Fruit fly (Drosophila melanogaster) whole organism, embryonic: Measurements from ENCODE around the gene Moe.

Experiments used
- Adf1 ChIP-seq: fragments of 200-800 bp; sonication (Bioruptor generic); IDR thresholded peaks from 2 replicates; pipeline ENCODE4 v1.3.6; 2022; ENCODE audit warnings: missing biosample characterization, missing genetic modification characterization
- Antp ChIP-seq: fragments of 200-800 bp; sonication (Bioruptor generic); optimal IDR thresholded peaks from 3 replicates; lab custom pipeline; 2016; ENCODE audit warnings: missing biosample characterization, missing genetic modification characterization
- CG10321 ChIP-seq: fragments of 200-800 bp; sonication (Bioruptor generic); IDR thresholded peaks from 2 replicates; pipeline ENCODE4 v1.3.6; 2022; ENCODE audit warnings: missing biosample characterization, missing genetic modification characterization
- CG10565 ChIP-seq: fragments of 200-800 bp; sonication (Bioruptor generic); optimal IDR thresholded peaks from 3 replicates; lab custom pipeline; 2016; ENCODE audit warnings: missing biosample characterization, mild to moderate bottlenecking, missing genetic modification characterization
- CG11398 ChIP-seq: fragments of 200-800 bp; sonication (Bioruptor generic); optimal IDR thresholded peaks from 2 replicates; lab custom pipeline; 2016; ENCODE audit warnings: missing biosample characterization, missing genetic modification characterization
- CG12071 ChIP-seq: fragments of 200-800 bp; sonication (Bioruptor generic); optimal IDR thresholded peaks from 3 replicates; lab custom pipeline; 2018; ENCODE audit warnings: missing biosample characterization, mild to moderate bottlenecking, missing genetic modification characterization
- CG12219 ChIP-seq: fragments of 200-800 bp; sonication (Bioruptor generic); optimal IDR thresholded peaks from 3 replicates; lab custom pipeline; 2018; ENCODE audit warnings: missing biosample characterization, mild to moderate bottlenecking, missing genetic modification characterization
- CG14014 ChIP-seq: fragments of 200-800 bp; sonication (Bioruptor generic); IDR thresholded peaks from 2 replicates; pipeline ENCODE4 v1.3.6; 2022; ENCODE audit warnings: missing biosample characterization, missing genetic modification characterization
- CG15514 ChIP-seq: fragments of 200-800 bp; sonication (Bioruptor generic); optimal IDR thresholded peaks from 3 replicates; lab custom pipeline; 2017; ENCODE audit warnings: missing biosample characterization, missing genetic modification characterization, mild to moderate bottlenecking, moderate library complexity, missing genetic modification reagents
- CG1647 ChIP-seq: fragments of 200-800 bp; sonication (Bioruptor generic); optimal IDR thresholded peaks from 3 replicates; lab custom pipeline; 2016; ENCODE audit warnings: missing biosample characterization, missing genetic modification characterization
- CG17385 ChIP-seq: fragments of 200-800 bp; sonication (Bioruptor generic); optimal IDR thresholded peaks from 3 replicates; lab custom pipeline; 2018; ENCODE audit warnings: missing biosample characterization, mild to moderate bottlenecking, missing genetic modification characterization
- CG18599 ChIP-seq: fragments of 200-800 bp; sonication (Bioruptor generic); optimal IDR thresholded peaks from 3 replicates; lab custom pipeline; 2017; ENCODE audit warnings: missing biosample characterization, missing genetic modification characterization, mild to moderate bottlenecking, moderate library complexity, missing genetic modification reagents
- CG32532 ChIP-seq: fragments of 200-800 bp; sonication (Bioruptor generic); IDR thresholded peaks from 2 replicates; pipeline ENCODE4 v1.3.6; 2022; ENCODE audit warnings: missing biosample characterization, missing genetic modification characterization
- CG34224 ChIP-seq: fragments of 200-800 bp; sonication (Bioruptor generic); IDR thresholded peaks from 3 replicates; pipeline ENCODE4 v1.3.6; 2022; ENCODE audit warnings: missing biosample characterization, missing genetic modification characterization; ENCODE audit not compliant: partially characterized antibody
- CG3847 ChIP-seq: fragments of 200-800 bp; sonication (Bioruptor generic); IDR thresholded peaks from 2 replicates; pipeline ENCODE4 v1.3.6; 2022; ENCODE audit warnings: missing biosample characterization, missing genetic modification characterization
- CG3995 ChIP-seq: fragments of 200-800 bp; sonication (Bioruptor generic); optimal IDR thresholded peaks from 3 replicates; lab custom pipeline; 2016; ENCODE audit warnings: missing biosample characterization, missing genetic modification characterization
- CG4820 ChIP-seq: fragments of 200-800 bp; sonication (Bioruptor generic); optimal IDR thresholded peaks from 3 replicates; lab custom pipeline; 2016; ENCODE audit warnings: missing biosample characterization, missing genetic modification characterization
- CG6272 ChIP-seq: fragments of 200-800 bp; sonication (Bioruptor generic); IDR thresholded peaks from 2 replicates; pipeline ENCODE4 v1.3.6; 2022; ENCODE audit warnings: missing biosample characterization, missing genetic modification characterization
- CG6689 ChIP-seq: fragments of 200-800 bp; sonication (Bioruptor generic); IDR thresholded peaks from 2 replicates; pipeline ENCODE4 v1.3.6; 2022; ENCODE audit warnings: missing biosample characterization, missing genetic modification characterization
- CG9797 ChIP-seq: fragments of 200-800 bp; sonication (Bioruptor generic); optimal IDR thresholded peaks from 3 replicates; lab custom pipeline; 2018; ENCODE audit warnings: missing biosample characterization, mild to moderate bottlenecking, missing genetic modification characterization
- Camta ChIP-seq: fragments of 200-800 bp; sonication (Bioruptor generic); optimal IDR thresholded peaks from 2 replicates; lab custom pipeline; 2016; ENCODE audit warnings: missing biosample characterization, missing genetic modification characterization
- Dref ChIP-seq: fragments of 200-800 bp; sonication (Bioruptor generic); IDR thresholded peaks from 2 replicates; pipeline ENCODE4 v1.3.6; 2022; ENCODE audit warnings: missing biosample characterization, missing genetic modification characterization
- Drgx ChIP-seq: fragments of 200-800 bp; sonication (Bioruptor generic); IDR thresholded peaks from 2 replicates; pipeline ENCODE4 v1.3.6; 2022; ENCODE audit warnings: missing biosample characterization, missing genetic modification characterization
- E2f2 ChIP-seq: fragments of 200-800 bp; sonication (Bioruptor generic); IDR thresholded peaks from 2 replicates; pipeline ENCODE4 v1.3.6; 2022; ENCODE audit warnings: missing biosample characterization, missing genetic modification characterization
- Elba2 ChIP-seq: fragments of 200-800 bp; sonication (Bioruptor generic); optimal IDR thresholded peaks from 3 replicates; lab custom pipeline; 2016; ENCODE audit warnings: missing biosample characterization, missing genetic modification characterization
- Hand ChIP-seq: fragments of 200-800 bp; sonication (Bioruptor generic); optimal IDR thresholded peaks from 2 replicates; lab custom pipeline; 2017; ENCODE audit warnings: mild to moderate bottlenecking, missing biosample characterization, missing genetic modification reagents, missing genetic modification characterization
- HmgD ChIP-seq: fragments of 200-800 bp; sonication (Bioruptor generic); optimal IDR thresholded peaks from 3 replicates; lab custom pipeline; 2016; ENCODE audit warnings: missing biosample characterization, missing genetic modification characterization
- MBD-R2 ChIP-seq: fragments of 200-800 bp; sonication (Bioruptor generic); IDR thresholded peaks from 2 replicates; pipeline ENCODE4 v1.3.6; 2022; ENCODE audit warnings: missing biosample characterization, missing genetic modification characterization
- Mrtf ChIP-seq: fragments of 200-800 bp; sonication (Bioruptor generic); IDR thresholded peaks from 3 replicates; pipeline ENCODE4 v1.3.6; 2022; ENCODE audit warnings: missing biosample characterization, missing genetic modification characterization
- NfI ChIP-seq: fragments of 200-800 bp; sonication (Bioruptor generic); optimal IDR thresholded peaks from 3 replicates; lab custom pipeline; 2018; ENCODE audit warnings: missing biosample characterization, mild to moderate bottlenecking, missing genetic modification characterization, moderate library complexity
- Oaz ChIP-seq: fragments of 200-800 bp; sonication (Bioruptor generic); IDR thresholded peaks from 2 replicates; pipeline ENCODE4 v1.3.6; 2022; ENCODE audit warnings: missing biosample characterization, missing genetic modification characterization
- Ravus ChIP-seq: fragments of 200-800 bp; sonication (Bioruptor generic); IDR thresholded peaks from 2 replicates; pipeline ENCODE4 v1.3.6; 2022; ENCODE audit warnings: missing biosample characterization, missing genetic modification characterization
- Sry-δ ChIP-seq: fragments of 200-800 bp; sonication (Bioruptor generic); optimal IDR thresholded peaks from 2 replicates; lab custom pipeline; 2016; ENCODE audit warnings: missing biosample characterization, missing genetic modification characterization
- Tbp ChIP-seq: fragments of >200 bp; optimal IDR thresholded peaks from 2 replicates; lab custom pipeline; 2018; ENCODE audit warnings: missing biosample characterization, missing genetic modification characterization
- ac ChIP-seq: fragments of 200-800 bp; sonication (Bioruptor generic); optimal IDR thresholded peaks from 3 replicates; lab custom pipeline; 2017; ENCODE audit warnings: missing biosample characterization, mild to moderate bottlenecking, missing genetic modification characterization
- bowl ChIP-seq: fragments of 200-800 bp; sonication (Bioruptor generic); IDR thresholded peaks from 2 replicates; pipeline ENCODE4 v1.3.6; 2022; ENCODE audit warnings: missing biosample characterization, missing genetic modification characterization
- crol ChIP-seq: fragments of 200-800 bp; sonication (Bioruptor generic); IDR thresholded peaks from 2 replicates; pipeline ENCODE4 v1.3.6; 2022; ENCODE audit warnings: missing biosample characterization, missing genetic modification characterization
- da ChIP-seq: fragments of 200-800 bp; sonication (Bioruptor generic); optimal IDR thresholded peaks from 2 replicates; lab custom pipeline; 2016; ENCODE audit warnings: missing biosample characterization, missing genetic modification characterization
- dimm ChIP-seq: fragments of 200-800 bp; sonication (Bioruptor generic); IDR thresholded peaks from 2 replicates; pipeline ENCODE4 v1.3.6; 2022; ENCODE audit warnings: missing biosample characterization, missing genetic modification characterization
- emc ChIP-seq: fragments of 200-800 bp; sonication (Bioruptor generic); optimal IDR thresholded peaks from 2 replicates; lab custom pipeline; 2016; ENCODE audit warnings: missing biosample characterization, missing genetic modification characterization
- grau ChIP-seq: fragments of 200-800 bp; optimal IDR thresholded peaks from 3 replicates; lab custom pipeline; 2019; ENCODE audit warnings: missing biosample characterization, mild to moderate bottlenecking, missing genetic modification characterization, moderate library complexity
- jing ChIP-seq: fragments of 200-800 bp; sonication (Bioruptor generic); optimal IDR thresholded peaks from 2 replicates; lab custom pipeline; 2018; ENCODE audit warnings: missing biosample characterization, mild to moderate bottlenecking, missing genetic modification characterization
- kah ChIP-seq: fragments of 200-800 bp; sonication (Bioruptor generic); optimal IDR thresholded peaks from 2 replicates; lab custom pipeline; 2018; ENCODE audit warnings: missing biosample characterization, mild to moderate bottlenecking, missing genetic modification characterization
- lilli ChIP-seq: fragments of 200-800 bp; sonication (Bioruptor generic); optimal IDR thresholded peaks from 3 replicates; lab custom pipeline; 2016; ENCODE audit warnings: missing biosample characterization, missing genetic modification characterization
- p53 ChIP-seq: fragments of 200-800 bp; sonication (Bioruptor generic); optimal IDR thresholded peaks from 2 replicates; lab custom pipeline; 2016; ENCODE audit warnings: missing biosample characterization, missing genetic modification characterization
- pan ChIP-seq, 4 experiments: fragments of >200 bp in 3 of 4; fragments of 200-800 bp in 1 of 4; sonication (Bioruptor generic) in 1 of 4; optimal IDR thresholded peaks in 3 of 4; IDR thresholded peaks in 1 of 4; 2 replicates each; pipeline versions ENCODE4 v1.3.6 to Lab custom; 2017 to 2022; ENCODE audit warnings: missing biosample characterization in 2 of 4, missing genetic modification characterization in 2 of 4, mixed read lengths in 1 of 4
- schlank ChIP-seq: fragments of 200-800 bp; sonication (Bioruptor generic); optimal IDR thresholded peaks from 2 replicates; lab custom pipeline; 2018; ENCODE audit warnings: missing biosample characterization, mild to moderate bottlenecking, missing genetic modification characterization
- seq ChIP-seq: fragments of 200-800 bp; sonication (Bioruptor generic); IDR thresholded peaks from 2 replicates; pipeline ENCODE4 v1.3.6; 2022; ENCODE audit warnings: missing biosample characterization, missing genetic modification characterization
- tna ChIP-seq: fragments of 200-800 bp; sonication (Bioruptor generic); IDR thresholded peaks from 2 replicates; pipeline ENCODE4 v1.3.6; 2022; ENCODE audit warnings: missing biosample characterization, missing genetic modification characterization; ENCODE audit not compliant: partially characterized antibody
- tup ChIP-seq: fragments of 200-800 bp; sonication (Bioruptor generic); optimal IDR thresholded peaks from 2 replicates; lab custom pipeline; 2016; ENCODE audit warnings: missing biosample characterization, mild to moderate bottlenecking, missing genetic modification characterization, moderate library complexity

Moe gene

dm6 chrX:8891565-8892276 is 6.4 kb downstream of the Moe start (continued):
- TF ChIP-seq Sry-δ (GFP tag; lab: Kevin White, UChicago) = no peak
- peak; percentile 63 for TF ChIP-seq CG12219 (GFP tag; lab: Kevin White, UChicago)
- 0 out of 2 replicates have a peak, but pooled peaks have one; percentile 58 for TF ChIP-seq Drgx (GFP tag; lab: Robert Waterston, UW)
- no peak for TF ChIP-seq Elba2
- TF ChIP-seq Camta (GFP tag; lab: Kevin White, UChicago) = peak; percentile 27
- TF ChIP-seq CG12071 (GFP tag; lab: Kevin White, UChicago) = peak; percentile 41
- TF ChIP-seq schlank (tag; lab: Kevin White, UChicago) = no peak
- peak; percentile 78 for TF ChIP-seq grau (tag; lab: Kevin White, UChicago)
- TF ChIP-seq CG32532 (GFP tag; lab: Robert Waterston, UW) = peak; percentile 70
- TF ChIP-seq CG18599 (GFP tag; lab: Kevin White, UChicago) = peak; percentile 49
- TF ChIP-seq Antp (GFP tag; lab: Kevin White, UChicago) = no peak
- TF ChIP-seq CG17385 = peak; percentile 91
- TF ChIP-seq Hand (GFP tag; lab: Kevin White, UChicago) = no peak
- peak; percentile 26; the same call in 1 of the 2 replicates for TF ChIP-seq Oaz (GFP tag; lab: Robert Waterston, UW)
- TF ChIP-seq CG6272 (GFP tag; lab: Robert Waterston, UW) = 0 out of 2 replicates have a peak, but pooled peaks have one; percentile 12
- peak; percentile 37; the same call in 1 of the 2 replicates for TF ChIP-seq crol
- peak; percentile 28 for TF ChIP-seq jing (GFP tag; lab: Kevin White, UChicago)
- TF ChIP-seq Mrtf (GFP tag; lab: Robert Waterston, UW) = peak; percentile 54; the same call in 1 of the 3 replicates
- TF ChIP-seq p53 (GFP tag; lab: Kevin White, UChicago) = no peak
- no peak for TF ChIP-seq tna (GFP tag; lab: Robert Waterston, UW)
- TF ChIP-seq ac (GFP tag; lab: Kevin White, UChicago) = no peak
- TF ChIP-seq CG15514 (GFP tag; lab: Kevin White, UChicago) = peak; percentile 23
- TF ChIP-seq CG3995 (GFP tag; lab: Kevin White, UChicago) = no peak
- peak; percentile 74 for TF ChIP-seq NfI (GFP tag; lab: Kevin White, UChicago)
- peak; percentile 64 for TF ChIP-seq CG3847 (GFP tag; lab: Robert Waterston, UW)
- TF ChIP-seq Dref (GFP tag; lab: Robert Waterston, UW) = no peak
- peak; percentile 69 for TF ChIP-seq CG6689 (GFP tag; lab: Robert Waterston, UW)
- no peak; the same call in 1 of the 2 replicates for TF ChIP-seq MBD-R2
- TF ChIP-seq tup = no peak
- TF ChIP-seq da (GFP tag; lab: Kevin White, UChicago) = no peak
- TF ChIP-seq bowl (GFP tag; lab: Robert Waterston, UW) = 0 out of 2 replicates have a peak, but pooled peaks have one; percentile 38
- TF ChIP-seq Adf1 (GFP tag; lab: Robert Waterston, UW) = peak; percentile 95
- TF ChIP-seq Tbp (GFP tag; lab: Kevin White, UChicago) = no peak
- peak; percentile 76 for TF ChIP-seq lilli
- no peak for TF ChIP-seq dimm (GFP tag; lab: Robert Waterston, UW)
- peak; percentile 71 for TF ChIP-seq CG14014
- no peak for TF ChIP-seq CG9797 (GFP tag; lab: Kevin White, UChicago)
- no peak for TF ChIP-seq emc (GFP tag; lab: Kevin White, UChicago)
- peak; percentile 57; the same call in 2 of the 3 replicates for TF ChIP-seq CG34224
- peak; percentile 44 for TF ChIP-seq kah (GFP tag; lab: Kevin White, UChicago)
- no peak for TF ChIP-seq pan (optimal IDR thresholded peaks at IDR 0.05; lab: Kevin White, UChicago)
- peak in 1 of 2 experiments; percentile 71 for TF ChIP-seq pan (GFP tag; optimal IDR thresholded peaks at IDR 0.05 in 1 of 2, IDR thresholded peaks at IDR 0.05 in 1 of 2)
- TF ChIP-seq seq (GFP tag; lab: Robert Waterston, UW) = peak; percentile 65
- TF ChIP-seq Ravus (GFP tag; lab: Robert Waterston, UW) = peak; percentile 38
- TF ChIP-seq E2f2 (GFP tag; lab: Robert Waterston, UW) = peak; percentile 61; the same call in 1 of the 2 replicates
- TF ChIP-seq CG10321 (GFP tag; lab: Robert Waterston, UW) = no peak
- TF ChIP-seq CG11398 (GFP tag; lab: Kevin White, UChicago) = no peak
- TF ChIP-seq CG10565 (GFP tag; lab: Kevin White, UChicago) = no peak
- TF ChIP-seq CG1647 (GFP tag; lab: Kevin White, UChicago) = peak; percentile 60
- peak; percentile 57 for TF ChIP-seq CG4820 (GFP tag; lab: Kevin White, UChicago)
- no peak for TF ChIP-seq HmgD
